Fruit fly (Drosophila melanogaster) whole organism, adult: ENCODE measurements around the gene CG32638.

Experiments
- CG11617 ChIP-seq: fragments of 200-800 bp; sonication (Bioruptor generic); optimal IDR thresholded peaks from 2 replicates; lab custom pipeline; 2017; ENCODE audit warnings: mild to moderate bottlenecking, missing biosample characterization, missing genetic modification reagents, missing genetic modification characterization
- CG12768 ChIP-seq: fragments of 200-800 bp; sonication (Bioruptor generic); optimal IDR thresholded peaks from 2 replicates; lab custom pipeline; 2017; ENCODE audit warnings: missing biosample characterization, missing genetic modification characterization, mild to moderate bottlenecking, moderate library complexity, missing genetic modification reagents
- CG14711 ChIP-seq: fragments of 200-800 bp; sonication (Bioruptor generic); optimal IDR thresholded peaks from 2 replicates; lab custom pipeline; 2018; ENCODE audit warnings: missing biosample characterization, mild to moderate bottlenecking, missing genetic modification characterization, moderate library complexity
- CG1620 ChIP-seq: fragments of 200-800 bp; sonication (Bioruptor generic); optimal IDR thresholded peaks from 2 replicates; lab custom pipeline; 2016; ENCODE audit warnings: missing biosample characterization, missing genetic modification characterization
- CG33017 ChIP-seq: fragments of 200-800 bp; sonication (Bioruptor generic); optimal IDR thresholded peaks from 2 replicates; lab custom pipeline; 2018; ENCODE audit warnings: missing biosample characterization, mild to moderate bottlenecking, missing genetic modification characterization, moderate library complexity
- CG5204 ChIP-seq: fragments of 200-800 bp; sonication (Bioruptor generic); optimal IDR thresholded peaks from 2 replicates; lab custom pipeline; 2016; ENCODE audit warnings: missing biosample characterization, missing genetic modification characterization
- CG7045 ChIP-seq: fragments of 200-800 bp; sonication (Bioruptor generic); optimal IDR thresholded peaks from 2 replicates; lab custom pipeline; 2017; ENCODE audit warnings: missing biosample characterization, mild to moderate bottlenecking, missing genetic modification characterization
- CG7101 ChIP-seq: fragments of 200-800 bp; sonication (Bioruptor generic); optimal IDR thresholded peaks from 2 replicates; lab custom pipeline; 2018; ENCODE audit warnings: missing biosample characterization, mild to moderate bottlenecking, missing genetic modification characterization, moderate library complexity
- Clk ChIP-seq: fragments of 200-800 bp; sonication (Bioruptor generic); optimal IDR thresholded peaks from 2 replicates; lab custom pipeline; 2017; ENCODE audit warnings: missing biosample characterization, missing genetic modification characterization
- Crg-1 ChIP-seq: fragments of 200-800 bp; sonication (Bioruptor generic); optimal IDR thresholded peaks from 2 replicates; lab custom pipeline; 2016; ENCODE audit warnings: missing biosample characterization, missing genetic modification characterization
- Hr96 ChIP-seq: fragments of 200-800 bp; sonication (Bioruptor generic); optimal IDR thresholded peaks from 2 replicates; lab custom pipeline; 2016; ENCODE audit warnings: missing biosample characterization, missing genetic modification characterization
- Mnt ChIP-seq: fragments of 200-800 bp; sonication (Bioruptor generic); optimal IDR thresholded peaks from 2 replicates; lab custom pipeline; 2016; ENCODE audit warnings: missing biosample characterization, mild to moderate bottlenecking, missing genetic modification characterization
- bab1 ChIP-seq: fragments of 200-800 bp; sonication (Bioruptor generic); optimal IDR thresholded peaks from 3 replicates; lab custom pipeline; 2019; ENCODE audit warnings: missing biosample characterization, mild to moderate bottlenecking, missing genetic modification characterization, moderate library complexity
- cic ChIP-seq: fragments of 200-800 bp; sonication (Bioruptor generic); optimal IDR thresholded peaks from 2 replicates; lab custom pipeline; 2017; ENCODE audit warnings: missing biosample characterization, mild to moderate bottlenecking, missing genetic modification characterization, moderate library complexity
- cnc ChIP-seq, 2 experiments: fragments of >200 bp; optimal IDR thresholded peaks; 2 replicates each; lab custom pipeline; 2017
- kay ChIP-seq: fragments of 200-800 bp; sonication (Bioruptor generic); peaks from one replicate; lab custom pipeline; 2016; ENCODE audit warnings: missing biosample characterization, missing genetic modification characterization, borderline replicate concordance
- ovo ChIP-seq: fragments of 200-800 bp; sonication (Bioruptor generic); optimal IDR thresholded peaks from 2 replicates; lab custom pipeline; 2016; ENCODE audit warnings: missing biosample characterization, missing genetic modification characterization
- pad ChIP-seq: fragments of 200-800 bp; sonication (Bioruptor generic); optimal IDR thresholded peaks from 3 replicates; lab custom pipeline; 2017; ENCODE audit warnings: missing biosample characterization, missing genetic modification characterization, mild to moderate bottlenecking, moderate library complexity, missing genetic modification reagents
- tj ChIP-seq: fragments of 200-800 bp; sonication (Bioruptor generic); optimal IDR thresholded peaks from 3 replicates; lab custom pipeline; 2017; ENCODE audit warnings: missing biosample characterization, mild to moderate bottlenecking, missing genetic modification characterization, moderate library complexity
- toe ChIP-seq: fragments of 200-800 bp; sonication (Bioruptor generic); optimal IDR thresholded peaks from 2 replicates; lab custom pipeline; 2016; ENCODE audit warnings: missing biosample characterization, missing genetic modification characterization

Gene CG32638

DNA sequence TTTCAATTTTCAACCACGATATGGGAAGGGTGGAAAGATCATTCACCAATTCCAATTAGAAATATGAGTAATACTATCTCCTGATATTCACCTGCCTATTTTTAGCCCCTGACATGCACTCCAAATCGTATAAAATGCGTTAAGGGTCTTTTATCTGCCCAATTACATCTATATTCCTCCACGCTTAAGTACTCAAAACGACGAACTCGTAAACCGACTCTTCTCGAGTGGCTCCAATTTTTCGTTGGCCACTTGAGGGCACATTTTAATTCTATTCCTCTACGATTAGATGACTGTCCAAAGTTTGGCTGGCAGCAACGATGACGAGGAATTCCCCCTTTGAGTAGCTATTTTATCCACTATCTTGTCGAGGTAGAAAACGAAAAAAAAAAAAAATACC is 26.8 kb downstream of the CG32638 start:
- no peak for TF ChIP-seq kay
- no peak for TF ChIP-seq CG7045 (GFP tag; lab: Kevin White, UChicago)
- TF ChIP-seq tj (GFP tag; lab: Kevin White, UChicago), result no peak
- no peak for TF ChIP-seq Mnt (GFP tag; lab: Kevin White, UChicago)
- TF ChIP-seq ovo (GFP tag; lab: Kevin White, UChicago), result no peak
- no peak for TF ChIP-seq CG1620 (GFP tag; lab: Kevin White, UChicago)
- no peak for TF ChIP-seq CG14711 (tag; lab: Kevin White, UChicago)
- no peak for TF ChIP-seq cic (GFP tag; lab: Kevin White, UChicago)
- TF ChIP-seq CG11617 (GFP tag; lab: Kevin White, UChicago), result no peak
- no peak for TF ChIP-seq toe (GFP tag; lab: Kevin White, UChicago)
- TF ChIP-seq pad (GFP tag; lab: Kevin White, UChicago), result no peak

- no peak for TF ChIP-seq pad (GFP tag; lab: Kevin White, UChicago)
- TF ChIP-seq CG1620 (GFP tag; lab: Kevin White, UChicago), result no peak
- TF ChIP-seq CG33017 (tag; lab: Kevin White, UChicago), result peak; percentile 22
- TF ChIP-seq CG7045 (GFP tag; lab: Kevin White, UChicago), result no peak
- peak; percentile 16 for TF ChIP-seq CG14711 (tag; lab: Kevin White, UChicago)
- TF ChIP-seq CG7101 (tag; lab: Kevin White, UChicago), result peak; percentile 20
- TF ChIP-seq cic (GFP tag; lab: Kevin White, UChicago), result no peak
Measured at dm6 chrX:13099919-13100318, 28.7 kb downstream of the CG32638 start.

DNA sequence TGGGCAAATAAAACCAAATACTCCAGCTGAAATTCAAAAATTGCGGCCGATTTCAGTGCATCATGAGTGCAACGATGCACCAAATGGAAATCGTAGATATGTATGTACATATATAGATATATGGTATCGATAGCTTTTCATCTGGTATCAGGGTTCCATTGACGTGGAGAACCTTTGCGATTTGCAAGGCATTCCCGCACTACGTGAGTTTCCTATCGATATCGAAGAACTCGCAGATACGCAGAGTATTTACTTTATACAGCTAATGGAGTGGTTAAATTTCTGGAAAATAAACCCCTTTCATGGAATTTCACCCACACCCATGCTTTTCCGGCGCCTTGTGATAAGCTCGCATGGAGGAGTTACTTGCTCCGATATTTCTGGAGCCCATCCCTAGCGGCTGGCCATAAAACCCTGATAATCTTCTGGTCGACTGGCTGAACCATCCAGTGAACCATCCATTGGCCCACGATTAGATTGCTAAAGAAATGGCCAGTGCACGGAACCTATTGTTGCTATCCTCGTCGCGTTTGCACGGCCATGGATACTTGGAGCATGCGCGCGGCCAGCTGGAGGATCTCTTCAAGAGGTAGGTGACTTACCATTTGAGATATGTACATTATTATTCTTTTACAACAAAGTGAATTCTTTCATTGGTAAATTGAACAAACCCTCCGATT is 34.4 kb downstream of the CG32638 start, which contains the start of gene CG2200:
CG2200 (plus strand) TSS at position 215 of the 680 bp plus-strand sequence.
- TF ChIP-seq CG11617 (GFP tag; lab: Kevin White, UChicago) (peak; percentile 83), toe (GFP tag; lab: Kevin White, UChicago) (peak; percentile 48), CG5204 (GFP tag; lab: Kevin White, UChicago) (peak; percentile 54), CG14711 (tag; lab: Kevin White, UChicago) (peak; percentile 77), bab1 (GFP tag; lab: Kevin White, UChicago) (peak; percentile 85), cnc (optimal IDR thresholded peaks at IDR 0.05; lab: Kevin White, UChicago) (no peak), kay (no peak), CG1620 (GFP tag; lab: Kevin White, UChicago) (peak; percentile 52), cic (GFP tag; lab: Kevin White, UChicago) (peak; percentile 42), Clk (GFP tag; lab: Kevin White, UChicago) (peak; percentile 15), CG7045 (GFP tag; lab: Kevin White, UChicago) (peak; percentile 13), CG33017 (tag; lab: Kevin White, UChicago) (peak; percentile 23), Crg-1 (peak; percentile 84), CG12768 (GFP tag; lab: Kevin White, UChicago) (peak; percentile 51), CG7101 (tag; lab: Kevin White, UChicago) (peak; percentile 83), pad (GFP tag; lab: Kevin White, UChicago) (peak; percentile 58), Mnt (GFP tag; lab: Kevin White, UChicago) (peak; percentile 81), ovo (GFP tag; lab: Kevin White, UChicago) (peak; percentile 25), tj (GFP tag; lab: Kevin White, UChicago) (peak; percentile 55), Hr96 (peak; percentile 81)

dm6 chrX:13091859-13092258 is 36.7 kb downstream of the CG32638 start:
- no peak for TF ChIP-seq ovo (GFP tag; lab: Kevin White, UChicago)
- TF ChIP-seq cic (GFP tag; lab: Kevin White, UChicago), result peak; percentile 96
- no peak for TF ChIP-seq CG7045 (GFP tag; lab: Kevin White, UChicago)
- no peak for TF ChIP-seq pad (GFP tag; lab: Kevin White, UChicago)
- TF ChIP-seq Clk (GFP tag; lab: Kevin White, UChicago), result no peak
- no peak for TF ChIP-seq CG11617 (GFP tag; lab: Kevin White, UChicago)
- no peak for TF ChIP-seq Crg-1
- TF ChIP-seq CG5204 (GFP tag; lab: Kevin White, UChicago), result no peak

DNA sequence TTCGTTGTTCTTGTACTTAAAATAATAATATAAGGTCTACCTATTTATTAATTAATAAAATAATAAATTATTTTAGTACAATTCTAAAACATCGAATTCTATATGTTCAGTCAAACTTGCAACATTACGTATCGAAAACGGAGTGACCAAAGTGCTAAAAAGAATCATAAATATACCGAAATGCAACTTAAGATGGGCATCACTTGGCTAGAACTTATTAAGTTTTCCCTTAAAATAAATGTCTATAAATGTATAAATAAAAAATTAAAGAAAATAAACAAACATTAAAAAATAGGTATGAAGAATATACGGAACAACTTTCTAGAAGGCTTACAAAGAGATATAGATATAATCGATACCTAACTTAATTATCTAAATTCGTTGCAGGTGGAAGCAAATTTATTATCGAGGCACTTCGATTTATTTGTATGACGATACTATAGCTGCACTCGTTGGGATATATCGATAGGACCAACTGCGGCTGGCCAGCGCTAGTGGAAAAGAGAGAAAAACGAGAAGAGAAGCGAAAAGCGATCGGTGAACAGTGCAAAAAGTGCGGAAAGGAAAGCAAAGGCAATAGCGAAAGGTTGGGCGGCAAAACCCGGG is 37.8 kb downstream of the CG32638 start, which contains the start of gene lic:
lic (plus strand) TSS at position 490 of the 606 bp plus-strand sequence.
- TF ChIP-seq CG11617 (GFP tag; lab: Kevin White, UChicago), result no peak
- TF ChIP-seq CG12768 (GFP tag; lab: Kevin White, UChicago), result no peak
- peak; percentile 31 for TF ChIP-seq kay
- TF ChIP-seq CG5204 (GFP tag; lab: Kevin White, UChicago), result no peak
- TF ChIP-seq pad (GFP tag; lab: Kevin White, UChicago), result no peak
- no peak for TF ChIP-seq cnc (optimal IDR thresholded peaks at IDR 0.05; lab: Kevin White, UChicago)
- TF ChIP-seq cic (GFP tag; lab: Kevin White, UChicago), result no peak
- no peak for TF ChIP-seq Hr96
- no peak for TF ChIP-seq CG14711 (tag; lab: Kevin White, UChicago)
- no peak for TF ChIP-seq CG7045 (GFP tag; lab: Kevin White, UChicago)
- peak; percentile 39 for TF ChIP-seq bab1 (GFP tag; lab: Kevin White, UChicago)
- no peak for TF ChIP-seq CG1620 (GFP tag; lab: Kevin White, UChicago)
- no peak for TF ChIP-seq CG7101 (tag; lab: Kevin White, UChicago)
- no peak for TF ChIP-seq CG33017 (tag; lab: Kevin White, UChicago)
